Worm (Caenorhabditis elegans) whole organism, L2 larva: ENCODE results near the gene B0507.1.

Experiments used
- ama-1 ChIP-seq: fragments of 150-350 bp; optimal IDR thresholded peaks from 2 replicates; lab custom pipeline; 2018; ENCODE audit warnings: inconsistent platforms
- blmp-1 ChIP-seq: sonication (generic microtip); optimal IDR thresholded peaks from 2 replicates; lab custom pipeline; 2017; ENCODE audit warnings: missing genetic modification characterization, mild to moderate bottlenecking, missing compliant biosample characterization, antibody characterized with exemption, moderate library complexity; ENCODE audit not compliant: insufficient read depth
- dmd-4 ChIP-seq: sonication (generic microtip); optimal IDR thresholded peaks from 2 replicates; lab custom pipeline; 2017; ENCODE audit warnings: missing biosample characterization, missing genetic modification characterization
- elt-1 ChIP-seq: fragments of 150-350 bp; optimal IDR thresholded peaks from 2 replicates; lab custom pipeline; 2014; ENCODE audit warnings: missing biosample characterization, missing genetic modification characterization
- lin-39 ChIP-seq: fragments of 150-350 bp; optimal IDR thresholded peaks from 2 replicates; lab custom pipeline; 2014; ENCODE audit warnings: missing biosample characterization, missing genetic modification reagents, missing genetic modification characterization
- nhr-11 ChIP-seq: fragments of 150-350 bp; optimal IDR thresholded peaks from 2 replicates; lab custom pipeline; 2014; ENCODE audit warnings: missing biosample characterization, missing genetic modification characterization
- nhr-129 ChIP-seq: fragments of 150-350 bp; optimal IDR thresholded peaks from 2 replicates; lab custom pipeline; 2014; ENCODE audit warnings: missing biosample characterization, missing genetic modification characterization
- nhr-23 ChIP-seq: fragments of 150-350 bp; optimal IDR thresholded peaks from 2 replicates; lab custom pipeline; 2014; ENCODE audit warnings: missing biosample characterization, missing genetic modification reagents, missing genetic modification characterization
- sma-9 ChIP-seq, 2 experiments: fragments of 150-350 bp in 1 of 2; sonication (generic microtip) in 1 of 2; optimal IDR thresholded peaks; 2 replicates each; lab custom pipeline; 2014 to 2016; ENCODE audit warnings: missing genetic modification characterization in 2 of 2, mild to moderate bottlenecking in 1 of 2, missing biosample characterization in 1 of 2, missing compliant biosample characterization in 1 of 2, missing genetic modification reagents in 1 of 2, moderate library complexity in 1 of 2
- ztf-4 ChIP-seq: fragments of 150-350 bp; optimal IDR thresholded peaks from 2 replicates; lab custom pipeline; 2014; ENCODE audit warnings: missing biosample characterization, missing genetic modification characterization

ce11 chrV:8782112-8782511, 5.7 kb downstream of the B0507.1 start:
- TF ChIP-seq nhr-11 (tag; lab: Kevin White, UChicago) = no peak
- TF ChIP-seq lin-39 (tag; lab: Kevin White, UChicago) = no peak
- TF ChIP-seq elt-1 (tag; lab: Kevin White, UChicago) = no peak
- no peak for TF ChIP-seq nhr-23
- TF ChIP-seq blmp-1 (tag; lab: Kevin White, UChicago) = no peak
- TF ChIP-seq ztf-4 (tag; lab: Kevin White, UChicago) = no peak
- TF ChIP-seq nhr-129 (tag; lab: Kevin White, UChicago) = peak; percentile 45
- TF ChIP-seq ama-1 = no peak
- TF ChIP-seq dmd-4 (tag; lab: Kevin White, UChicago) = no peak
- no peak for TF ChIP-seq sma-9 (GFP tag; optimal IDR thresholded peaks at IDR 0.05; lab: Kevin White, UChicago)
- no peak for TF ChIP-seq sma-9 (tag; optimal IDR thresholded peaks at IDR 0.05; lab: Kevin White, UChicago)
